Fruit fly (Drosophila melanogaster): Measurements from ENCODE around the gene CG31664.
A peak's percentile ranks its signal among the peaks of the same experiment; 100 is the strongest.

The CG31664 gene

dm6 chr2L:1826400-1826799 is at the start of gene CG31664:
Gene CG31664 (minus strand): TSS chr2L:1826500.
- TF ChIP-seq Hr96 (GFP tag; optimal IDR thresholded peaks at IDR 0.05) = no peak
- TF ChIP-seq CG7101 (tag; optimal IDR thresholded peaks at IDR 0.05) = no peak
- TF ChIP-seq cnc (optimal IDR thresholded peaks at IDR 0.05) = no peak

DNA sequence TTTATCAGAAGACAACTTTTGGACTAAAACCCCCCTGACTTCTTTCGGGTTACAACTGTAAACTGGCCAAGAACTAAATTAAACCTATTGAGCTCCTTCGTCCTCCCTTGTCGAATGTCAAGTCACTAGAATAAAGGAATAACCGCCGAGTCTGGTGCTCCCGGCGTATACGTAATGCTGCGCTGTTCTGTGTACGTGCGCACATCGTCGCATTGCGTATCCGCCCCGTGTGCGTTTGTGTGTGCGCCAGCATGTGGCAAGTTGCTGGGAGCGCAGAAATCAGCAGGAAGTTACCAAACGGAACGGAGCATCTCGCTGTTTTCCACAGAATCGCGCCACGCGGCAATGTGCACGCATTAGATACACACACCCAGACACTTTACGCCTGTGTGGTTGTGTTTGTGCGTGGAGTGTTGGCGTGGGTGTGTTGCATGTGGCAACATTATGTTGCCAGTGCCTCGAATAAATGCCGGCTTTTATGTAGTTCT is 47.4 kb upstream of the CG31664 start:
- no peak for TF ChIP-seq cnc (optimal IDR thresholded peaks at IDR 0.05)
- TF ChIP-seq CG33017 (tag; optimal IDR thresholded peaks at IDR 0.05) = no peak
- TF ChIP-seq CG14711 (tag; optimal IDR thresholded peaks at IDR 0.05) = no peak
- no peak for TF ChIP-seq CG1620 (GFP tag; optimal IDR thresholded peaks at IDR 0.05)
- no peak for TF ChIP-seq Mnt (GFP tag; optimal IDR thresholded peaks at IDR 0.05)
- TF ChIP-seq Crg-1 (GFP tag; optimal IDR thresholded peaks at IDR 0.05) = no peak

DNA sequence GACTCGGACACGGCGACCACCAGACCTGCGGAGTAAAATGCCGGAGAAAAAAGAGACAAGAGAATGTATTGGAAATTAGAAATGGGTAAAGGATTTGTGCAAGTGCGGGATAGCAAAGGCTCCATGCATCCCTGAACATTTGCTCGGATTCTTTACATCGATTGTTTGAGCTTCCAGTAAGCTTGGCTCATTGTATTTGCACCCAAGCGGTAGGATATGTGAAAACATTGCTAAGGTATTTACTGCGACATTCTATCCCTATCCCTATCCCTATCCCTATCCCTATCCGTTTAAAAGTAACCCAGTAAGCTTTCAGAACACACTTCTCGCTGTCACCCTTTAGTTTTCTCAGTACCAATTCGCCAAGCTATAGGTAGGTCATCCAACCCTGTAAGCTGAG is 43.2 kb upstream of the CG31664 start, which contains the start of gene CG7295:
CG7295 (plus strand) TSS at position 301 of the 400 bp plus-strand sequence.
- TF ChIP-seq tj (GFP tag; optimal IDR thresholded peaks at IDR 0.05) (no peak), Hr96 (GFP tag; optimal IDR thresholded peaks at IDR 0.05) (no peak), CG7045 (GFP tag; optimal IDR thresholded peaks at IDR 0.05) (no peak), Clk (GFP tag; optimal IDR thresholded peaks at IDR 0.05) (no peak), bab1 (GFP tag; optimal IDR thresholded peaks at IDR 0.05) (no peak), cnc (optimal IDR thresholded peaks at IDR 0.05) (no peak), kay (GFP tag; ENCODE audit: borderline replicate concordance) (no peak), CG7101 (tag; optimal IDR thresholded peaks at IDR 0.05) (no peak), cic (GFP tag; optimal IDR thresholded peaks at IDR 0.05) (no peak), Mnt (GFP tag; optimal IDR thresholded peaks at IDR 0.05) (no peak), toe (GFP tag; optimal IDR thresholded peaks at IDR 0.05) (no peak), CG14711 (tag; optimal IDR thresholded peaks at IDR 0.05) (no peak)

DNA sequence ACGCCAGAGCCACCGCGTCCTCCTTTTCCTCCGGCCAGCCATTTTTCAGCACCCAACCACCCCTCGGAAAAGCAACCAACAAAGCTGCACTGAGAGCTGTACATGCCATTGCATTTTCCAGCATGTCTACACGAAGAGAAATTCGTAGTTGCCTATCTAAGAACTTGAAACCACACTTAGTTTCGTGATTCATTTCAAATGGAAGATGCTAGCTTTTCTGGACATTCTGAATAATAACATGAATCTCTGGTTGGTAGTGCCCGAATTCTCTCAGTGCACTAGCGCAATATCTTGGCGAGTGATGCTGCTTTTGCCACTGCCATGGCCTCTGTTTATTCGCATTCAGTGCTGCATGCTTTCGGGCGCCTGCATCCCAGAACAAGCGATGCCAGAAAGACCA is 35.7 kb upstream of the CG31664 start:
- peak; percentile 3 for TF ChIP-seq Hr96 (GFP tag; optimal IDR thresholded peaks at IDR 0.05)
- TF ChIP-seq kay (GFP tag; ENCODE audit: borderline replicate concordance) = no peak

DNA sequence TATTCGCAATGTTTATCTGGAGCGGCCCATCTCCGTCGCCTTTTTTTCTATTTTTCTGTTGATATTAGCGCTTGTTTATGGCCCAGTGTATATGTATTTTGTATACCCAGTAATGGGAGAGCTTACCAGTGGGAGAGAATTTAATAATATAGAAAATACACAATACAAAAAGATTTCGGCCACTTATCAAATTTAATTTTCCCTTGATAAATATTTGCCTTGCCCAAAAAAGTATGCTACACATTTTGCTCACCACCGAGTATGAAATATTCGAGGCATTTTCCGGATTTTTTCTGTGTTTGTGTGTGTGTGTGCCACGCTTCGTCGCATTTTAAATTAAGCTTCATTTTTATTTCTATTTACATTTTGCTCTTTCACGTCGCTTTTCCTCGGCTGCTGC is 12.7 kb upstream of the CG31664 start:
- no peak for TF ChIP-seq CG7045 (GFP tag; optimal IDR thresholded peaks at IDR 0.05)
- no peak for TF ChIP-seq toe (GFP tag; optimal IDR thresholded peaks at IDR 0.05)
- no peak for TF ChIP-seq CG7101 (tag; optimal IDR thresholded peaks at IDR 0.05)
- no peak for TF ChIP-seq CG12768 (GFP tag; optimal IDR thresholded peaks at IDR 0.05)
- no peak for TF ChIP-seq CG11617 (GFP tag; optimal IDR thresholded peaks at IDR 0.05)
- TF ChIP-seq bab1 (GFP tag; optimal IDR thresholded peaks at IDR 0.05) = no peak
- TF ChIP-seq Crg-1 (GFP tag; optimal IDR thresholded peaks at IDR 0.05) = no peak
- no peak for TF ChIP-seq CG14711 (tag; optimal IDR thresholded peaks at IDR 0.05)
- TF ChIP-seq Clk (GFP tag; optimal IDR thresholded peaks at IDR 0.05) = no peak
- TF ChIP-seq Mnt (GFP tag; optimal IDR thresholded peaks at IDR 0.05) = no peak
- TF ChIP-seq CG1620 (GFP tag; optimal IDR thresholded peaks at IDR 0.05) = no peak

DNA sequence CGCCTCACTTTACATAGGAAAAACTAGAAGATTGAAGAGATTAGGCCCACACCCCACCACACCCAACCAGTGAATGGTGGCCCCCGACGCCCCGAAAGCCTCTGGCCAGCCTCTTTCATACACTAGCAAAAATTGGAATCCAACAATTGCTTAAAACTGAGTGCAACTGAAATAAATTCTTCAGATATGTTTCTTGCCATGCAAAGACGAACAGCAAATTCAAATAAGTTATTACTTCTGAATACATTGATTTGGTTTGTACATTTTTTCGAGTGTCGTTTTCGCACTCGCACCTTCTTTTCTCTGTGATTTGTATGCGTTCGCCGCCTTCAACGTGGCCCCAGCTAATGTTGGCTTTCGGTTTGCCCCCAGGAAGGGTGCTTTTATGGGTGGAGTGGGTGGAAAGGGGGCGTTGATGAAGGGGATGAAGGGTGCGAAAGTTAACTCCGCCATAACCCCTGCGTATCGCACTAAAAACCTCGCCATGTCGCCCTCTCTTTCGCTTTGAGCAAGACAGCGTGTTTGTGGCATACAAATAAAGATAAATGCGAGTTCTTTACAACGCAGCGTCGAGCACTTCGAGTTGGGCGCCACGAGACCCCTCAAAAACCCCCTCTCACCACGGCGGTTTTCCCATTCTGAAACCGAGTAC is 11.5 kb upstream of the CG31664 start:
- TF ChIP-seq CG11617 (GFP tag; optimal IDR thresholded peaks at IDR 0.05) (no peak), Hr96 (GFP tag; optimal IDR thresholded peaks at IDR 0.05) (no peak), pad (GFP tag; optimal IDR thresholded peaks at IDR 0.05) (no peak)

DNA sequence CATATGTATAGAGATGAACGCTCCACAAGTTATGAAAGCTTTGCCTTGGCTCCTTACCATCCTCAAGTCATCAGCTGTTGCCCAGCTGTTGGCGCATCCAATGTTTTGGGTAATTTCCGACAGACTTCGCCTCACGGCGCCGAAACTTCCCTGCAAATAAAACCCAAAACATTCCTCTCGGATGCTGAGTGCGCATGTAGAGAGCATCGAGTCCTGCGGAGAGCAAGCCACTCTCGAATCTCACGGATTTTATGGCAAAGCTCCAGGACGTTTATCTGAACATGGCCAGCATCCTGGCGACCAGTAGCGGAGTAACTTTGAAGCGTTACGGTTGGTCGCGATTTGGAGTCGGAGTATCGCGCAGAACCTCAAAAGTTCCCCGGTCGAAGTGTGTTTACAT is 9.9 kb upstream of the CG31664 start, which contains the start of gene wry:
wry (plus strand) TSS at position 301 of the 400 bp plus-strand sequence.
- TF ChIP-seq bab1 (GFP tag; optimal IDR thresholded peaks at IDR 0.05) = no peak
- TF ChIP-seq CG14711 (tag; optimal IDR thresholded peaks at IDR 0.05) = no peak
- TF ChIP-seq cic (GFP tag; optimal IDR thresholded peaks at IDR 0.05) = no peak
- no peak for TF ChIP-seq CG7045 (GFP tag; optimal IDR thresholded peaks at IDR 0.05)
- TF ChIP-seq CG11617 (GFP tag; optimal IDR thresholded peaks at IDR 0.05) = no peak
- TF ChIP-seq CG12768 (GFP tag; optimal IDR thresholded peaks at IDR 0.05) = no peak
- no peak for TF ChIP-seq cnc (optimal IDR thresholded peaks at IDR 0.05)
- no peak for TF ChIP-seq kay (GFP tag; ENCODE audit: borderline replicate concordance)
- TF ChIP-seq toe (GFP tag; optimal IDR thresholded peaks at IDR 0.05) = no peak
- no peak for TF ChIP-seq Crg-1 (GFP tag; optimal IDR thresholded peaks at IDR 0.05)
- no peak for TF ChIP-seq CG7101 (tag; optimal IDR thresholded peaks at IDR 0.05)
- TF ChIP-seq ovo (GFP tag; optimal IDR thresholded peaks at IDR 0.05) = no peak
- no peak for TF ChIP-seq Clk (GFP tag; optimal IDR thresholded peaks at IDR 0.05)
- no peak for TF ChIP-seq Mnt (GFP tag; optimal IDR thresholded peaks at IDR 0.05)
- no peak for TF ChIP-seq pad (GFP tag; optimal IDR thresholded peaks at IDR 0.05)
- TF ChIP-seq tj (GFP tag; optimal IDR thresholded peaks at IDR 0.05) = no peak
- no peak for TF ChIP-seq Hr96 (GFP tag; optimal IDR thresholded peaks at IDR 0.05)
- no peak for TF ChIP-seq CG33017 (tag; optimal IDR thresholded peaks at IDR 0.05)

DNA sequence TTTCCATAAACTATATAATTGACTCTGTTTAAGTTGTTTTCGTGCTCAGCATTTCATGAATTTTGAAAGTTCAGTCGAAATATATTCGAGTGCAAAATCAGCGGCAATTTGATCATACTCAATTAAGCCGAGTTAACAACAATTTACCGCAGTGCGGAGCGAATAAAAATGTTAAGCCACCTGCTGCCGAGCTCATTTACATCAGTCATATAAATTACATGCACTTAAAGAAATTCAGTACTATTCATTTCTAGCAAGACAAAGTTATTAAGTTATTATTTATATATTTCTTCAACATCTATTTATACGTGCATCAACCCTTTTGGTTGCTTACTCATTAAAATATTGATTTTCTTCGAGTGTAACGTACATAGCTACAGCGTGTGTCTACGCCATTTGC is 6.2 kb upstream of the CG31664 start, which contains the start of gene c-cup:
c-cup (minus strand) TSS at position 101 of the 400 bp plus-strand sequence.
- TF ChIP-seq CG7045 (GFP tag; optimal IDR thresholded peaks at IDR 0.05) (no peak), bab1 (GFP tag; optimal IDR thresholded peaks at IDR 0.05) (no peak), Crg-1 (GFP tag; optimal IDR thresholded peaks at IDR 0.05) (no peak), CG14711 (tag; optimal IDR thresholded peaks at IDR 0.05) (no peak), pad (GFP tag; optimal IDR thresholded peaks at IDR 0.05) (no peak), Hr96 (GFP tag; optimal IDR thresholded peaks at IDR 0.05) (no peak), CG11617 (GFP tag; optimal IDR thresholded peaks at IDR 0.05) (no peak), CG7101 (tag; optimal IDR thresholded peaks at IDR 0.05) (no peak)

Data from whole organism, adult.